Fruit fly (Drosophila melanogaster) whole organism, wandering third instar larva: ENCODE results near the gene CG11828.

Source experiments
- GATAd ChIP-seq: sonication (Bioruptor generic); optimal IDR thresholded peaks from 2 replicates; lab custom pipeline; 2016; ENCODE audit warnings: missing biosample characterization, missing genetic modification characterization
- Hr83 ChIP-seq: fragments of 200-300 bp; sonication (Bioruptor generic); optimal IDR thresholded peaks from 2 replicates; lab custom pipeline; 2016; ENCODE audit warnings: missing biosample characterization, mild to moderate bottlenecking, missing genetic modification characterization, moderate library complexity; ENCODE audit not compliant: poor library complexity, severe bottlenecking
- Myc ChIP-seq: fragments of >200 bp; optimal IDR thresholded peaks from 2 replicates; lab custom pipeline; 2017
- N ChIP-seq: fragments of >200 bp; optimal IDR thresholded peaks from 2 replicates; lab custom pipeline; 2018; ENCODE audit warnings: missing biosample characterization, missing external identifiers, missing genetic modification characterization
- OdsH ChIP-seq: fragments of 200-800 bp; sonication (Bioruptor generic); optimal IDR thresholded peaks from 2 replicates; lab custom pipeline; 2016; ENCODE audit warnings: missing biosample characterization, mild to moderate bottlenecking, missing genetic modification characterization
- dl ChIP-seq, 2 experiments: fragments of 175-275, 200-275 bp in 1 of 2; fragments of 200-275 bp in 1 of 2; sonication (Bioruptor generic); optimal IDR thresholded peaks; lab custom pipeline; 2018; ENCODE audit warnings: mild to moderate bottlenecking in 2 of 2, missing biosample characterization in 2 of 2, missing genetic modification characterization in 2 of 2, moderate library complexity in 2 of 2; ENCODE audit not compliant: partially characterized antibody in 2 of 2, insufficient read depth in 1 of 2
- fru ChIP-seq: fragments of 200-800 bp; sonication (Bioruptor generic); optimal IDR thresholded peaks from 3 replicates; lab custom pipeline; 2016; ENCODE audit warnings: missing biosample characterization, mild to moderate bottlenecking, missing genetic modification characterization
- pan ChIP-seq: fragments of >200 bp; optimal IDR thresholded peaks from 2 replicates; lab custom pipeline; 2017
- sv ChIP-seq: fragments of 200-800 bp; sonication (Bioruptor generic); optimal IDR thresholded peaks from 3 replicates; lab custom pipeline; 2016; ENCODE audit warnings: missing biosample characterization, missing genetic modification characterization
- tai ChIP-seq: sonication (Bioruptor generic); optimal IDR thresholded peaks from 2 replicates; lab custom pipeline; 2016; ENCODE audit warnings: missing biosample characterization, missing genetic modification characterization
- woc ChIP-seq: sonication (Bioruptor generic); optimal IDR thresholded peaks from 2 replicates; lab custom pipeline; 2016; ENCODE audit warnings: missing biosample characterization, mild to moderate bottlenecking, missing genetic modification characterization

- TF ChIP-seq Myc (lab: Kevin White, UChicago) (no peak), N (GFP tag; lab: Kevin White, UChicago) (no peak), sv (GFP tag; lab: Kevin White, UChicago) (no peak), tai (GFP tag; lab: Kevin White, UChicago) (no peak), pan (lab: Kevin White, UChicago) (no peak), fru (no peak), dl (GFP tag; optimal IDR thresholded peaks at IDR 0.05; lab: Kevin White, UChicago; ENCODE audit: insufficient read depth in 1 of 2, partially characterized antibody in 2 of 2) (no peak), GATAd (GFP tag; lab: Kevin White, UChicago) (no peak), OdsH (GFP tag; lab: Kevin White, UChicago) (no peak), Hr83 (GFP tag; lab: Kevin White, UChicago) (no peak), woc (GFP tag; lab: Kevin White, UChicago) (no peak)
Measured at dm6 chr3R:28898921-28899545, 23.8 kb upstream of the CG11828 start.
